Fruit fly (Drosophila melanogaster) whole organism, embryonic: ENCODE data around the gene ksr.

Source experiments
- Abd-B ChIP-seq: fragments of 200-800 bp; sonication (Bioruptor generic); optimal IDR thresholded peaks from 2 replicates; lab custom pipeline; 2018; ENCODE audit warnings: missing biosample characterization, mild to moderate bottlenecking, missing genetic modification characterization, moderate library complexity
- Atf6 ChIP-seq: fragments of 200-800 bp; sonication (Bioruptor generic); IDR thresholded peaks from 2 replicates; pipeline ENCODE4 v1.3.6; 2022; ENCODE audit warnings: missing biosample characterization, missing genetic modification characterization
- Bgb ChIP-seq: fragments of 200-800 bp; sonication (Bioruptor generic); IDR thresholded peaks from 2 replicates; pipeline ENCODE4 v1.3.6; 2022; ENCODE audit warnings: missing biosample characterization, missing genetic modification characterization; ENCODE audit not compliant: partially characterized antibody
- Bteb2 ChIP-seq: fragments of 200-800 bp; sonication (Bioruptor generic); optimal IDR thresholded peaks from 2 replicates; lab custom pipeline; 2016; ENCODE audit warnings: missing biosample characterization, missing genetic modification characterization
- CG12104 ChIP-seq: fragments of 200-800 bp; sonication (Bioruptor generic); optimal IDR thresholded peaks from 3 replicates; lab custom pipeline; 2016; ENCODE audit warnings: missing biosample characterization, missing genetic modification characterization
- CG12391 ChIP-seq: fragments of 200-800 bp; sonication (Bioruptor generic); optimal IDR thresholded peaks from 3 replicates; lab custom pipeline; 2018; ENCODE audit warnings: missing biosample characterization, mild to moderate bottlenecking, missing genetic modification characterization, moderate library complexity
- CG13123 ChIP-seq: fragments of 200-800 bp; sonication (Bioruptor generic); optimal IDR thresholded peaks from 2 replicates; lab custom pipeline; 2016; ENCODE audit warnings: missing biosample characterization, missing genetic modification characterization
- CG14860 ChIP-seq: fragments of 200-800 bp; sonication (Bioruptor generic); IDR thresholded peaks from 3 replicates; pipeline ENCODE4 v1.3.6; 2022; ENCODE audit warnings: missing biosample characterization, missing genetic modification characterization; ENCODE audit not compliant: partially characterized antibody
- CG17359 ChIP-seq: fragments of 200-800 bp; sonication (Bioruptor generic); optimal IDR thresholded peaks from 3 replicates; lab custom pipeline; 2018; ENCODE audit warnings: missing biosample characterization, mild to moderate bottlenecking, missing genetic modification characterization, moderate library complexity
- CG1792 ChIP-seq: fragments of 200-800 bp; sonication (Bioruptor generic); optimal IDR thresholded peaks from 2 replicates; lab custom pipeline; 2016; ENCODE audit warnings: missing biosample characterization, missing genetic modification characterization
- CG1832 ChIP-seq: fragments of 200-800 bp; sonication (Bioruptor generic); optimal IDR thresholded peaks from 2 replicates; lab custom pipeline; 2017; ENCODE audit warnings: missing biosample characterization, mild to moderate bottlenecking, missing genetic modification characterization, inconsistent platforms
- CG2116 ChIP-seq: fragments of 200-800 bp; sonication (Bioruptor generic); optimal IDR thresholded peaks from 3 replicates; lab custom pipeline; 2018; ENCODE audit warnings: missing biosample characterization, mild to moderate bottlenecking, missing genetic modification characterization
- CG2875 ChIP-seq: fragments of 200-800 bp; sonication (Bioruptor generic); optimal IDR thresholded peaks from 2 replicates; lab custom pipeline; 2017; ENCODE audit warnings: missing biosample characterization, mild to moderate bottlenecking, missing genetic modification characterization, missing genetic modification reagents
- CG3281 ChIP-seq: fragments of 200-800 bp; sonication (Bioruptor generic); optimal IDR thresholded peaks from 3 replicates; lab custom pipeline; 2017; ENCODE audit warnings: missing biosample characterization, mild to moderate bottlenecking, missing genetic modification characterization
- CG3838 ChIP-seq: fragments of 200-800 bp; sonication (Bioruptor generic); optimal IDR thresholded peaks from 3 replicates; lab custom pipeline; 2016; ENCODE audit warnings: missing biosample characterization, missing genetic modification characterization
- CG6254 ChIP-seq: fragments of 200-800 bp; sonication (Bioruptor generic); optimal IDR thresholded peaks from 3 replicates; lab custom pipeline; 2017; ENCODE audit warnings: mild to moderate bottlenecking, missing biosample characterization, missing genetic modification reagents, missing genetic modification characterization
- CG8478 ChIP-seq: fragments of >200 bp; optimal IDR thresholded peaks from 2 replicates; lab custom pipeline; 2018
- CG9437 ChIP-seq: fragments of 200-800 bp; sonication (Bioruptor generic); optimal IDR thresholded peaks from 2 replicates; lab custom pipeline; 2018; ENCODE audit warnings: missing biosample characterization, mild to moderate bottlenecking, missing genetic modification characterization
- Dip3 ChIP-seq: fragments of 200-800 bp; sonication (Bioruptor generic); optimal IDR thresholded peaks from 3 replicates; lab custom pipeline; 2016; ENCODE audit warnings: missing biosample characterization, missing genetic modification characterization
- Elba2 ChIP-seq: fragments of 200-800 bp; sonication (Bioruptor generic); optimal IDR thresholded peaks from 3 replicates; lab custom pipeline; 2016; ENCODE audit warnings: missing biosample characterization, missing genetic modification characterization
- Ets65A ChIP-seq: fragments of 200-800 bp; sonication (Bioruptor generic); peaks from one replicate; lab custom pipeline; 2016; ENCODE audit warnings: missing biosample characterization, missing genetic modification characterization
- HLH4C ChIP-seq: fragments of 200-800 bp; sonication (Bioruptor generic); IDR thresholded peaks from 3 replicates; pipeline ENCODE4 v1.3.6; 2022; ENCODE audit warnings: missing biosample characterization, missing genetic modification characterization; ENCODE audit not compliant: partially characterized antibody
- HmgZ ChIP-seq: fragments of 200-800 bp; sonication (Bioruptor generic); optimal IDR thresholded peaks from 2 replicates; lab custom pipeline; 2018; ENCODE audit warnings: missing biosample characterization, mild to moderate bottlenecking, missing genetic modification characterization
- Hr51 ChIP-seq, 2 experiments: fragments of 200-800 bp; sonication (Bioruptor generic); optimal IDR thresholded peaks; 2 replicates in 1 of 2; 3 replicates in 1 of 2; lab custom pipeline; 2016 to 2018; ENCODE audit warnings: missing biosample characterization in 2 of 2, missing genetic modification characterization in 2 of 2, mild to moderate bottlenecking in 1 of 2, moderate library complexity in 1 of 2
- Hsf ChIP-seq: fragments of 200-800 bp; sonication (Bioruptor generic); optimal IDR thresholded peaks from 3 replicates; lab custom pipeline; 2016; ENCODE audit warnings: missing biosample characterization, missing genetic modification characterization
- Lpt ChIP-seq: fragments of >200 bp; optimal IDR thresholded peaks from 2 replicates; lab custom pipeline; 2018; ENCODE audit warnings: missing biosample characterization, missing genetic modification characterization
- NFAT ChIP-seq: fragments of 200-800 bp; sonication (Bioruptor generic); IDR thresholded peaks from 2 replicates; pipeline ENCODE4 v1.3.6; 2022; ENCODE audit warnings: missing biosample characterization, missing genetic modification characterization
- NK7.1 ChIP-seq: fragments of 200-800 bp; sonication (Bioruptor generic); optimal IDR thresholded peaks from 3 replicates; lab custom pipeline; 2016; ENCODE audit warnings: missing biosample characterization, missing genetic modification characterization
- Oaz ChIP-seq: fragments of 200-800 bp; sonication (Bioruptor generic); IDR thresholded peaks from 2 replicates; pipeline ENCODE4 v1.3.6; 2022; ENCODE audit warnings: missing biosample characterization, missing genetic modification characterization
- Tbp ChIP-seq: fragments of >200 bp; optimal IDR thresholded peaks from 2 replicates; lab custom pipeline; 2018; ENCODE audit warnings: missing biosample characterization, missing genetic modification characterization
- al ChIP-seq: fragments of 200-800 bp; sonication (Bioruptor generic); IDR thresholded peaks from 2 replicates; pipeline ENCODE4 v1.3.6; 2022; ENCODE audit warnings: missing biosample characterization, missing genetic modification characterization
- ase ChIP-seq: fragments of 200-800 bp; sonication (Bioruptor generic); IDR thresholded peaks from 3 replicates; pipeline ENCODE4 v1.3.6; 2022; ENCODE audit warnings: missing biosample characterization, missing genetic modification characterization
- ato ChIP-seq: fragments of 200-800 bp; sonication (Bioruptor generic); IDR thresholded peaks from 2 replicates; pipeline ENCODE4 v1.3.6; 2022; ENCODE audit warnings: missing biosample characterization, missing genetic modification characterization; ENCODE audit not compliant: partially characterized antibody
- bbx ChIP-seq: fragments of 200-800 bp; sonication (Bioruptor generic); IDR thresholded peaks from 2 replicates; pipeline ENCODE4 v1.3.6; 2022; ENCODE audit warnings: missing biosample characterization, missing genetic modification characterization; ENCODE audit not compliant: partially characterized antibody
- chinmo ChIP-seq: fragments of 200-800 bp; sonication (Bioruptor generic); IDR thresholded peaks from 4 replicates; pipeline ENCODE4 v1.3.6; 2022; ENCODE audit warnings: missing biosample characterization, missing genetic modification characterization; ENCODE audit not compliant: partially characterized antibody
- dati ChIP-seq: fragments of 200-800 bp; sonication (Bioruptor generic); IDR thresholded peaks from 2 replicates; pipeline ENCODE4 v1.3.6; 2022; ENCODE audit warnings: missing biosample characterization, missing genetic modification characterization
- en ChIP-seq: fragments of 200-800 bp; sonication (Bioruptor generic); optimal IDR thresholded peaks from 2 replicates; lab custom pipeline; 2016; ENCODE audit warnings: missing biosample characterization, missing genetic modification characterization
- fd102C ChIP-seq: fragments of 200-800 bp; sonication (Bioruptor generic); optimal IDR thresholded peaks from 2 replicates; lab custom pipeline; 2018; ENCODE audit warnings: missing biosample characterization, mild to moderate bottlenecking, missing genetic modification characterization, moderate library complexity
- grn ChIP-seq: fragments of 200-800 bp; sonication (Bioruptor generic); optimal IDR thresholded peaks from 3 replicates; lab custom pipeline; 2017; ENCODE audit warnings: missing biosample characterization, missing genetic modification characterization
- hth ChIP-seq: fragments of >200 bp; optimal IDR thresholded peaks from 2 replicates; lab custom pipeline; 2017; ENCODE audit warnings: inconsistent platforms
- ind ChIP-seq: fragments of 200-800 bp; sonication (Bioruptor generic); optimal IDR thresholded peaks from 3 replicates; lab custom pipeline; 2016; ENCODE audit warnings: missing biosample characterization, missing genetic modification characterization
- inv ChIP-seq: fragments of 200-800 bp; sonication (Bioruptor generic); IDR thresholded peaks from 2 replicates; pipeline ENCODE4 v1.3.6; 2022; ENCODE audit warnings: missing biosample characterization, missing genetic modification characterization; ENCODE audit not compliant: partially characterized antibody
- ken ChIP-seq: fragments of 200-800 bp; sonication (Bioruptor generic); IDR thresholded peaks from 3 replicates; pipeline ENCODE4 v1.3.6; 2022; ENCODE audit warnings: missing biosample characterization, missing genetic modification characterization
- lmd ChIP-seq: fragments of 200-800 bp; sonication (Bioruptor generic); IDR thresholded peaks from 2 replicates; pipeline ENCODE4 v1.3.6; 2022; ENCODE audit warnings: missing biosample characterization, missing genetic modification characterization
- lola ChIP-seq, 3 experiments: fragments of >200 bp in 2 of 3; fragments of 200-800 bp in 1 of 3; sonication (Bioruptor generic) in 1 of 3; optimal IDR thresholded peaks; 2 replicates each; lab custom pipeline; 2017 to 2019; ENCODE audit warnings: missing biosample characterization in 3 of 3, missing genetic modification characterization in 3 of 3, mild to moderate bottlenecking in 1 of 3, moderate library complexity in 1 of 3
- sisA ChIP-seq: fragments of 200-800 bp; sonication (Bioruptor generic); IDR thresholded peaks from 2 replicates; pipeline ENCODE4 v1.3.6; 2022; ENCODE audit warnings: missing biosample characterization, missing genetic modification characterization
- slou ChIP-seq: fragments of 200-800 bp; sonication (Bioruptor generic); optimal IDR thresholded peaks from 3 replicates; lab custom pipeline; 2016; ENCODE audit warnings: missing biosample characterization, missing genetic modification characterization
- vnd ChIP-seq: fragments of 200-800 bp; sonication (Bioruptor generic); IDR thresholded peaks from 3 replicates; pipeline ENCODE4 v1.3.6; 2022; ENCODE audit warnings: missing biosample characterization, missing genetic modification characterization; ENCODE audit not compliant: partially characterized antibody
- z ChIP-seq: fragments of 200-800 bp; sonication (Bioruptor generic); IDR thresholded peaks from 3 replicates; pipeline ENCODE4 v1.3.6; 2022; ENCODE audit warnings: missing biosample characterization, missing genetic modification characterization
- zen ChIP-seq: fragments of 200-800 bp; sonication (Bioruptor generic); optimal IDR thresholded peaks from 3 replicates; lab custom pipeline; 2018; ENCODE audit warnings: missing biosample characterization, mild to moderate bottlenecking, missing genetic modification characterization, moderate library complexity

Gene ksr

dm6 chr3R:5470586-5471283, 13.0 kb downstream of the ksr start, which contains the start of the genes mRpL44 and Snr1 (continued):
- TF ChIP-seq CG2875 (GFP tag; lab: Kevin White, UChicago) = no peak
- TF ChIP-seq CG6254 (GFP tag; lab: Kevin White, UChicago) = no peak
- TF ChIP-seq lmd (GFP tag; lab: Robert Waterston, UW) = no peak; the same call in 1 of the 2 replicates
- TF ChIP-seq CG12391 (tag; lab: Kevin White, UChicago) = peak; percentile 72
- TF ChIP-seq CG12104 = peak; percentile 42
- no peak for TF ChIP-seq Tbp (GFP tag; lab: Kevin White, UChicago)
- TF ChIP-seq chinmo (GFP tag; lab: Robert Waterston, UW) = no peak
- TF ChIP-seq lola (GFP tag; optimal IDR thresholded peaks at IDR 0.05; lab: Kevin White, UChicago) = peak in 1 of 3 experiments; percentile 51
- no peak for TF ChIP-seq Atf6
- peak; percentile 40 for TF ChIP-seq Abd-B (GFP tag; lab: Kevin White, UChicago)
- peak; percentile 84 for TF ChIP-seq Ets65A (GFP tag; lab: Kevin White, UChicago)
- no peak for TF ChIP-seq en (GFP tag; lab: Kevin White, UChicago)
- no peak for TF ChIP-seq CG1832 (GFP tag; lab: Kevin White, UChicago)
- no peak for TF ChIP-seq vnd
- TF ChIP-seq Hsf = no peak
- TF ChIP-seq CG9437 (GFP tag; lab: Kevin White, UChicago) = peak; percentile 76
- TF ChIP-seq HLH4C (GFP tag; lab: Robert Waterston, UW) = no peak
- no peak for TF ChIP-seq CG17359 (tag; lab: Kevin White, UChicago)
- TF ChIP-seq ato = no peak
- no peak for TF ChIP-seq slou (GFP tag; lab: Kevin White, UChicago)
- TF ChIP-seq NK7.1 (GFP tag; lab: Kevin White, UChicago) = no peak
- TF ChIP-seq CG2116 = peak; percentile 56
- no peak for TF ChIP-seq fd102C
- TF ChIP-seq ase (GFP tag; lab: Robert Waterston, UW) = no peak
- TF ChIP-seq Elba2 (GFP tag; lab: Kevin White, UChicago) = no peak
- TF ChIP-seq zen (tag; lab: Kevin White, UChicago) = peak; percentile 38
- no peak for TF ChIP-seq z (GFP tag; lab: Robert Waterston, UW)
- TF ChIP-seq sisA (GFP tag; lab: Robert Waterston, UW) = no peak
- no peak for TF ChIP-seq ken (GFP tag; lab: Robert Waterston, UW)
- no peak for TF ChIP-seq CG14860 (GFP tag; lab: Robert Waterston, UW)
- no peak for TF ChIP-seq dati (GFP tag; lab: Robert Waterston, UW)
- 0 out of 2 replicates have a peak, but pooled peaks have one; percentile 8 for TF ChIP-seq inv (GFP tag; lab: Robert Waterston, UW)
- TF ChIP-seq NFAT (GFP tag; lab: Robert Waterston, UW) = no peak
- TF ChIP-seq grn (GFP tag; lab: Kevin White, UChicago) = no peak
- no peak for TF ChIP-seq Dip3
- no peak for TF ChIP-seq CG3838 (GFP tag; lab: Kevin White, UChicago)
- TF ChIP-seq bbx (GFP tag; lab: Robert Waterston, UW) = no peak
- TF ChIP-seq ind (GFP tag; lab: Kevin White, UChicago) = peak; percentile 25
- no peak for TF ChIP-seq hth (lab: Kevin White, UChicago)
- TF ChIP-seq CG3281 = peak; percentile 69
- TF ChIP-seq CG13123 (GFP tag; lab: Kevin White, UChicago) = no peak
- no peak for TF ChIP-seq CG8478
- TF ChIP-seq al (GFP tag; lab: Robert Waterston, UW) = no peak
- no peak for TF ChIP-seq Hr51 (GFP tag; optimal IDR thresholded peaks at IDR 0.05; lab: Kevin White, UChicago)
- no peak for TF ChIP-seq Bgb (GFP tag; lab: Robert Waterston, UW)
- TF ChIP-seq CG1792 = no peak
- no peak for TF ChIP-seq Oaz
- TF ChIP-seq Lpt (GFP tag; lab: Kevin White, UChicago) = no peak
- peak; percentile 36 for TF ChIP-seq HmgZ
- no peak for TF ChIP-seq Bteb2 (GFP tag; lab: Kevin White, UChicago)
